Fruit fly (Drosophila melanogaster) whole organism, embryonic: Measurements from ENCODE around the gene DEF8.

Source experiments
- CG11504 ChIP-seq: fragments of 200-800 bp; sonication (Bioruptor generic); optimal IDR thresholded peaks from 3 replicates; lab custom pipeline; 2019; ENCODE audit warnings: missing biosample characterization, mild to moderate bottlenecking, missing genetic modification characterization, moderate library complexity
- CG12391 ChIP-seq: fragments of 200-800 bp; sonication (Bioruptor generic); optimal IDR thresholded peaks from 3 replicates; lab custom pipeline; 2018; ENCODE audit warnings: missing biosample characterization, mild to moderate bottlenecking, missing genetic modification characterization, moderate library complexity
- CG13287 ChIP-seq: fragments of 200-800 bp; sonication (Bioruptor generic); IDR thresholded peaks from 2 replicates; pipeline ENCODE4 v1.3.6; 2022; ENCODE audit warnings: missing biosample characterization, missing genetic modification characterization; ENCODE audit not compliant: partially characterized antibody
- CG13894 ChIP-seq: fragments of 200-800 bp; sonication (Bioruptor generic); optimal IDR thresholded peaks from 3 replicates; lab custom pipeline; 2018; ENCODE audit warnings: missing biosample characterization, mild to moderate bottlenecking, missing genetic modification characterization, moderate library complexity
- CG14860 ChIP-seq: fragments of 200-800 bp; sonication (Bioruptor generic); IDR thresholded peaks from 3 replicates; pipeline ENCODE4 v1.3.6; 2022; ENCODE audit warnings: missing biosample characterization, missing genetic modification characterization; ENCODE audit not compliant: partially characterized antibody
- CG17186 ChIP-seq: fragments of 200-800 bp; sonication (Bioruptor generic); optimal IDR thresholded peaks from 3 replicates; lab custom pipeline; 2017; ENCODE audit warnings: missing biosample characterization, missing genetic modification reagents, missing genetic modification characterization
- CG17568 ChIP-seq: fragments of 200-800 bp; sonication (Bioruptor generic); optimal IDR thresholded peaks from 2 replicates; lab custom pipeline; 2018; ENCODE audit warnings: missing biosample characterization, mild to moderate bottlenecking, missing genetic modification characterization, moderate library complexity
- CG18476 ChIP-seq: fragments of 200-800 bp; sonication (Bioruptor generic); optimal IDR thresholded peaks from 2 replicates; lab custom pipeline; 2016; ENCODE audit warnings: missing biosample characterization, mild to moderate bottlenecking, missing genetic modification characterization
- CG2199 ChIP-seq: fragments of 200-800 bp; sonication (Bioruptor generic); IDR thresholded peaks from 3 replicates; pipeline ENCODE4 v1.3.6; 2022; ENCODE audit warnings: missing biosample characterization, missing genetic modification characterization
- CG32767 ChIP-seq: fragments of 200-800 bp; sonication (Bioruptor generic); IDR thresholded peaks from 2 replicates; pipeline ENCODE4 v1.3.6; 2022; ENCODE audit warnings: missing biosample characterization, missing genetic modification characterization
- CG3281 ChIP-seq: fragments of 200-800 bp; sonication (Bioruptor generic); optimal IDR thresholded peaks from 3 replicates; lab custom pipeline; 2017; ENCODE audit warnings: missing biosample characterization, mild to moderate bottlenecking, missing genetic modification characterization
- CG34376 ChIP-seq: fragments of 200-800 bp; sonication (Bioruptor generic); optimal IDR thresholded peaks from 2 replicates; lab custom pipeline; 2018; ENCODE audit warnings: missing biosample characterization, mild to moderate bottlenecking, missing genetic modification characterization
- CG34422 ChIP-seq: fragments of 200-800 bp; sonication (Bioruptor generic); IDR thresholded peaks from 3 replicates; pipeline ENCODE4 v1.3.6; 2022; ENCODE audit warnings: missing biosample characterization, missing genetic modification characterization
- CG4328 ChIP-seq: fragments of 200-800 bp; sonication (Bioruptor generic); optimal IDR thresholded peaks from 3 replicates; lab custom pipeline; 2017; ENCODE audit warnings: missing biosample characterization, missing genetic modification reagents, missing genetic modification characterization
- CG5245 ChIP-seq: fragments of 200-800 bp; sonication (Bioruptor generic); optimal IDR thresholded peaks from 3 replicates; lab custom pipeline; 2016; ENCODE audit warnings: missing biosample characterization, missing genetic modification characterization
- CG7745 ChIP-seq: fragments of 200-800 bp; sonication (Bioruptor generic); optimal IDR thresholded peaks from 2 replicates; lab custom pipeline; 2018; ENCODE audit warnings: missing biosample characterization, mild to moderate bottlenecking, missing genetic modification characterization, moderate library complexity
- CG7928 ChIP-seq: fragments of 200-800 bp; sonication (Bioruptor generic); optimal IDR thresholded peaks from 2 replicates; lab custom pipeline; 2017; ENCODE audit warnings: missing biosample characterization, mild to moderate bottlenecking, missing genetic modification characterization
- CG8281 ChIP-seq: fragments of 200-800 bp; sonication (Bioruptor generic); optimal IDR thresholded peaks from 2 replicates; lab custom pipeline; 2018; ENCODE audit warnings: missing biosample characterization, mild to moderate bottlenecking, missing genetic modification characterization, moderate library complexity
- CG9797 ChIP-seq: fragments of 200-800 bp; sonication (Bioruptor generic); optimal IDR thresholded peaks from 3 replicates; lab custom pipeline; 2018; ENCODE audit warnings: missing biosample characterization, mild to moderate bottlenecking, missing genetic modification characterization
- Dek ChIP-seq: fragments of 200-800 bp; sonication (Bioruptor generic); optimal IDR thresholded peaks from 3 replicates; lab custom pipeline; 2019; ENCODE audit warnings: missing biosample characterization, mild to moderate bottlenecking, missing genetic modification characterization, moderate library complexity
- Dip2 ChIP-seq: fragments of 200-800 bp; sonication (Bioruptor generic); IDR thresholded peaks from 2 replicates; pipeline ENCODE4 v1.3.6; 2022; ENCODE audit warnings: missing biosample characterization, missing genetic modification characterization
- Dll ChIP-seq: fragments of 200-800 bp; sonication (Bioruptor generic); IDR thresholded peaks from 4 replicates; pipeline ENCODE4 v1.3.6; 2022; ENCODE audit warnings: missing biosample characterization, missing genetic modification characterization; ENCODE audit not compliant: partially characterized antibody
- Dp ChIP-seq: fragments of 200-800 bp; sonication (Bioruptor generic); optimal IDR thresholded peaks from 2 replicates; lab custom pipeline; 2018; ENCODE audit warnings: missing biosample characterization, mild to moderate bottlenecking, missing genetic modification characterization, moderate library complexity
- Dref ChIP-seq: fragments of 200-800 bp; sonication (Bioruptor generic); IDR thresholded peaks from 2 replicates; pipeline ENCODE4 v1.3.6; 2022; ENCODE audit warnings: missing biosample characterization, missing genetic modification characterization
- Elba2 ChIP-seq: fragments of 200-800 bp; sonication (Bioruptor generic); optimal IDR thresholded peaks from 3 replicates; lab custom pipeline; 2016; ENCODE audit warnings: missing biosample characterization, missing genetic modification characterization
- MESR4 ChIP-seq: fragments of 200-800 bp; sonication (Bioruptor generic); optimal IDR thresholded peaks from 2 replicates; lab custom pipeline; 2018; ENCODE audit warnings: missing biosample characterization, mild to moderate bottlenecking, missing genetic modification characterization, moderate library complexity
- MTF-1 ChIP-seq: fragments of 200-800 bp; sonication (Bioruptor generic); optimal IDR thresholded peaks from 2 replicates; lab custom pipeline; 2018; ENCODE audit warnings: missing biosample characterization, mild to moderate bottlenecking, missing genetic modification characterization, borderline replicate concordance
- Mad ChIP-seq: fragments of 200-800 bp; sonication (Bioruptor generic); optimal IDR thresholded peaks from 2 replicates; lab custom pipeline; 2016; ENCODE audit warnings: missing biosample characterization, missing genetic modification characterization
- Med ChIP-seq: fragments of 200-800 bp; sonication (Bioruptor generic); peaks from one replicate; lab custom pipeline; 2016; ENCODE audit warnings: missing biosample characterization, missing genetic modification characterization, mild to moderate bottlenecking, inconsistent platforms, moderate library complexity
- Optix ChIP-seq: fragments of 200-800 bp; sonication (Bioruptor generic); IDR thresholded peaks from 3 replicates; pipeline ENCODE4 v1.3.6; 2022; ENCODE audit warnings: missing biosample characterization, missing genetic modification characterization
- PHDP ChIP-seq: fragments of 200-800 bp; sonication (Bioruptor generic); optimal IDR thresholded peaks from 3 replicates; lab custom pipeline; 2018; ENCODE audit warnings: missing biosample characterization, mild to moderate bottlenecking, missing genetic modification characterization, moderate library complexity
- Pdp1 ChIP-seq, 2 experiments: fragments of 200-800 bp; sonication (Bioruptor generic); optimal IDR thresholded peaks; 3 replicates each; lab custom pipeline; 2016; ENCODE audit warnings: missing biosample characterization in 2 of 2, missing genetic modification characterization in 2 of 2, mild to moderate bottlenecking in 1 of 2, moderate library complexity in 1 of 2
- Scr ChIP-seq: fragments of 200-800 bp; sonication (Bioruptor generic); IDR thresholded peaks from 2 replicates; pipeline ENCODE4 v1.3.6; 2022; ENCODE audit warnings: missing biosample characterization, missing genetic modification characterization; ENCODE audit not compliant: partially characterized antibody
- Stat92E ChIP-seq, 3 experiments: fragments of >200 bp in 2 of 3; fragments of 200-800 bp in 1 of 3; sonication (Bioruptor generic) in 1 of 3; optimal IDR thresholded peaks; 2 replicates each; lab custom pipeline; 2017 to 2019; ENCODE audit warnings: missing biosample characterization in 3 of 3, missing genetic modification characterization in 3 of 3, mild to moderate bottlenecking in 1 of 3, moderate library complexity in 1 of 3
- YL-1 ChIP-seq: fragments of 200-800 bp; sonication (Bioruptor generic); optimal IDR thresholded peaks from 3 replicates; lab custom pipeline; 2017; ENCODE audit warnings: missing biosample characterization, mild to moderate bottlenecking, missing genetic modification characterization
- al ChIP-seq: fragments of 200-800 bp; sonication (Bioruptor generic); IDR thresholded peaks from 2 replicates; pipeline ENCODE4 v1.3.6; 2022; ENCODE audit warnings: missing biosample characterization, missing genetic modification characterization
- aop ChIP-seq: fragments of 200-800 bp; sonication (Bioruptor generic); IDR thresholded peaks from 2 replicates; pipeline ENCODE4 v1.3.6; 2022; ENCODE audit warnings: missing biosample characterization, missing genetic modification characterization
- ara ChIP-seq: fragments of 200-800 bp; sonication (Bioruptor generic); IDR thresholded peaks from 2 replicates; pipeline ENCODE4 v1.3.6; 2022; ENCODE audit warnings: missing biosample characterization, missing genetic modification characterization
- az2 ChIP-seq: fragments of 200-800 bp; sonication (Bioruptor generic); optimal IDR thresholded peaks from 3 replicates; lab custom pipeline; 2016; ENCODE audit warnings: missing biosample characterization, missing genetic modification characterization
- btn ChIP-seq: fragments of 200-800 bp; sonication (Bioruptor generic); optimal IDR thresholded peaks from 2 replicates; lab custom pipeline; 2016; ENCODE audit warnings: missing biosample characterization, missing genetic modification characterization
- ewg ChIP-seq: fragments of 200-800 bp; sonication (Bioruptor generic); optimal IDR thresholded peaks from 3 replicates; lab custom pipeline; 2017; ENCODE audit warnings: mild to moderate bottlenecking, missing biosample characterization, missing genetic modification reagents, missing genetic modification characterization
- klu ChIP-seq: fragments of 200-800 bp; sonication (Bioruptor generic); IDR thresholded peaks from 2 replicates; pipeline ENCODE4 v1.3.6; 2022; ENCODE audit warnings: missing biosample characterization, missing genetic modification characterization
- pho ChIP-seq: fragments of 200-800 bp; sonication (Bioruptor generic); optimal IDR thresholded peaks from 2 replicates; lab custom pipeline; 2016; ENCODE audit warnings: missing biosample characterization, missing genetic modification characterization
- pros ChIP-seq: fragments of 200-800 bp; sonication (Bioruptor generic); optimal IDR thresholded peaks from 3 replicates; lab custom pipeline; 2019; ENCODE audit warnings: missing biosample characterization, mild to moderate bottlenecking, missing genetic modification characterization, moderate library complexity
- pum ChIP-seq: fragments of 200-800 bp; sonication (Bioruptor generic); optimal IDR thresholded peaks from 2 replicates; lab custom pipeline; 2016; ENCODE audit warnings: missing biosample characterization, missing genetic modification characterization
- row ChIP-seq: fragments of 200-800 bp; sonication (Bioruptor generic); IDR thresholded peaks from 3 replicates; pipeline ENCODE4 v1.3.6; 2022; ENCODE audit warnings: missing biosample characterization, missing genetic modification characterization
- run ChIP-seq: fragments of 200-800 bp; sonication (Bioruptor generic); optimal IDR thresholded peaks from 3 replicates; lab custom pipeline; 2018; ENCODE audit warnings: missing biosample characterization, mild to moderate bottlenecking, missing genetic modification characterization
- salm ChIP-seq: fragments of 200-800 bp; sonication (Bioruptor generic); optimal IDR thresholded peaks from 2 replicates; lab custom pipeline; 2018; ENCODE audit warnings: missing biosample characterization, mild to moderate bottlenecking, missing genetic modification characterization
- stc ChIP-seq: fragments of 200-800 bp; sonication (Bioruptor generic); IDR thresholded peaks from 2 replicates; pipeline ENCODE4 v1.3.6; 2022; ENCODE audit warnings: missing biosample characterization, missing genetic modification characterization

DEF8 gene

DNA sequence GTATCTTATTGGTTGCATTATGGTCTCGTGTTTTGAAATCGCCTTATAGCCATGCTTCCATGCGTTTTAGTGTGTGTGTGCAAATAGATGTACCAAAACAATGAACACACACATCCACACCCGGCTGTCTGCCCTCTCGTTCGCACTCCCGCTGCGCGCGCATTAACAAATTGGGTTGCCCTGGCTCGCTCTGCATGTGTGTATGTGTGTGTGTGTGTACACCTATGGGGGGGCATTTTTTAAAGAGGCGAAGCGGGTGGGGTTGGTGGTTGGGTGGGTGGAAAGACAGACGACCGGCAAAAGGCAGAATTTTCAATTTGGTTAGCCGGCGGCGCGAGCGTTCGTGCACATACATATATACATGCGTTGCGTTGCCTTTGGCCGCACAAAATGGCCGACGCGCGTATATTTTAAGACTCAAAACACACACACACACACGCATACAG is 7.8 kb upstream of the DEF8 start:
- TF ChIP-seq MESR4 (GFP tag; lab: Kevin White, UChicago) (peak; percentile 60), CG2199 (GFP tag; lab: Robert Waterston, UW) (peak; percentile 80; the same call in 2 of the 3 replicates), CG9797 (GFP tag; lab: Kevin White, UChicago) (no peak), ewg (GFP tag; lab: Kevin White, UChicago) (peak; percentile 87), Dek (peak; percentile 21), btn (GFP tag; lab: Kevin White, UChicago) (no peak), CG4328 (GFP tag; lab: Kevin White, UChicago) (peak; percentile 4), salm (tag; lab: Kevin White, UChicago) (peak; percentile 43), CG13287 (GFP tag; lab: Robert Waterston, UW) (peak; percentile 52; the same call in 1 of the 2 replicates), CG32767 (GFP tag; lab: Robert Waterston, UW) (peak; percentile 86), Elba2 (GFP tag; lab: Kevin White, UChicago) (peak; percentile 95), Dp (peak; percentile 19), pho (GFP tag; lab: Kevin White, UChicago) (no peak), Pdp1 (GFP tag; optimal IDR thresholded peaks at IDR 0.05; lab: Kevin White, UChicago) (peak in 1 of 2 experiments; percentile 18), CG7928 (GFP tag; lab: Kevin White, UChicago) (peak; percentile 60), CG17568 (GFP tag; lab: Kevin White, UChicago) (peak; percentile 40), run (tag; lab: Kevin White, UChicago) (peak; percentile 13), CG34422 (GFP tag; lab: Robert Waterston, UW) (peak; percentile 97), CG14860 (no peak), stc (GFP tag; lab: Robert Waterston, UW) (0 out of 2 replicates have a peak, but pooled peaks have one; percentile 7), YL-1 (peak; percentile 89), CG18476 (no peak), MTF-1 (GFP tag; lab: Kevin White, UChicago) (peak; percentile 14), Stat92E (GFP tag; optimal IDR thresholded peaks at IDR 0.05; lab: Kevin White, UChicago) (no peak), CG12391 (tag; lab: Kevin White, UChicago) (peak; percentile 14), Dip2 (GFP tag; lab: Robert Waterston, UW) (no peak), Mad (GFP tag; lab: Kevin White, UChicago) (no peak), Med (GFP tag; lab: Kevin White, UChicago) (peak; percentile 84), Dll (no peak), CG11504 (tag; lab: Kevin White, UChicago) (peak; percentile 16), az2 (no peak), Scr (GFP tag; lab: Robert Waterston, UW) (peak; percentile 19; the same call in 1 of the 2 replicates), aop (no peak), pros (peak; percentile 89), CG17186 (peak; percentile 14), pum (GFP tag; lab: Kevin White, UChicago) (no peak), CG13894 (no peak), CG5245 (GFP tag; lab: Kevin White, UChicago) (no peak), CG7745 (tag; lab: Kevin White, UChicago) (no peak), ara (GFP tag; lab: Robert Waterston, UW) (0 out of 2 replicates have a peak, but pooled peaks have one; percentile 23), CG34376 (GFP tag; lab: Kevin White, UChicago) (peak; percentile 49), CG3281 (GFP tag; lab: Kevin White, UChicago) (peak; percentile 28), row (GFP tag; lab: Robert Waterston, UW) (peak; percentile 11; the same call in 1 of the 3 replicates), Optix (GFP tag; lab: Robert Waterston, UW) (0 out of 3 replicates have a peak, but pooled peaks have one; percentile 46), Dref (GFP tag; lab: Robert Waterston, UW) (peak; percentile 34; the same call in 1 of the 2 replicates), klu (no peak; the same call in 1 of the 2 replicates), CG8281 (tag; lab: Kevin White, UChicago) (no peak), al (no peak), PHDP (tag; lab: Kevin White, UChicago) (no peak)
